Worm (Caenorhabditis elegans) whole organism, late embryonic: ENCODE data around the gene ttr-30.

Experiments
- C38D4.7 ChIP-seq: fragments of 200-800 bp; sonication (Bioruptor generic); optimal IDR thresholded peaks from 2 replicates; lab custom pipeline; 2018; ENCODE audit warnings: mild to moderate bottlenecking, missing genetic modification characterization, moderate library complexity, missing compliant biosample characterization
- F13H6.1 ChIP-seq: sonication (generic microtip); optimal IDR thresholded peaks from 2 replicates; lab custom pipeline; 2016; ENCODE audit warnings: missing genetic modification characterization, missing compliant biosample characterization
- K02D7.2 ChIP-seq: sonication (generic microtip); optimal IDR thresholded peaks from 2 replicates; lab custom pipeline; 2017; ENCODE audit warnings: mild to moderate bottlenecking, missing genetic modification characterization, missing compliant biosample characterization
- ahr-1 ChIP-seq: sonication (generic microtip); optimal IDR thresholded peaks from 2 replicates; lab custom pipeline; 2016; ENCODE audit warnings: missing genetic modification characterization, missing compliant biosample characterization
- ceh-14 ChIP-seq: sonication (generic microtip); optimal IDR thresholded peaks from 2 replicates; lab custom pipeline; 2016; ENCODE audit warnings: missing genotype, missing genetic modification characterization, missing compliant biosample characterization
- ceh-18 ChIP-seq: sonication (generic microtip); optimal IDR thresholded peaks from 2 replicates; lab custom pipeline; 2016; ENCODE audit warnings: missing genetic modification characterization, missing compliant biosample characterization
- ceh-2 ChIP-seq: sonication (generic microtip); optimal IDR thresholded peaks from 2 replicates; lab custom pipeline; 2016; ENCODE audit warnings: missing genotype, missing genetic modification characterization, missing compliant biosample characterization
- ceh-31 ChIP-seq: sonication (generic microtip); optimal IDR thresholded peaks from 2 replicates; lab custom pipeline; 2016; ENCODE audit warnings: missing genetic modification characterization, missing compliant biosample characterization
- ceh-34 ChIP-seq: sonication (generic microtip); optimal IDR thresholded peaks from 2 replicates; lab custom pipeline; 2016; ENCODE audit warnings: mild to moderate bottlenecking, missing genetic modification characterization, missing compliant biosample characterization
- ceh-45 ChIP-seq: fragments of 200-800 bp; sonication (Bioruptor generic); IDR thresholded peaks from 2 replicates; pipeline ENCODE4 v1.3.6; 2022; ENCODE audit warnings: missing genetic modification reagents, missing genetic modification characterization, missing compliant biosample characterization
- ceh-48 ChIP-seq: sonication (generic microtip); optimal IDR thresholded peaks from 2 replicates; lab custom pipeline; 2016; ENCODE audit warnings: missing genetic modification characterization, inconsistent platforms, missing compliant biosample characterization
- ceh-9 ChIP-seq: sonication (generic microtip); optimal IDR thresholded peaks from 2 replicates; lab custom pipeline; 2016; ENCODE audit warnings: mild to moderate bottlenecking, missing genetic modification characterization, inconsistent platforms, missing compliant biosample characterization
- che-1 ChIP-seq: sonication (generic microtip); optimal IDR thresholded peaks from 2 replicates; lab custom pipeline; 2016; ENCODE audit warnings: mild to moderate bottlenecking, missing genetic modification characterization, missing compliant biosample characterization
- elt-2 ChIP-seq: sonication (generic microtip); optimal IDR thresholded peaks from 2 replicates; lab custom pipeline; 2016; ENCODE audit warnings: missing genetic modification reagents, missing genetic modification characterization, missing compliant biosample characterization
- elt-4 ChIP-seq: sonication (generic microtip); optimal IDR thresholded peaks from 2 replicates; lab custom pipeline; 2016; ENCODE audit warnings: missing genetic modification characterization, missing compliant biosample characterization
- gmeb-2 ChIP-seq: sonication (generic microtip); optimal IDR thresholded peaks from 2 replicates; lab custom pipeline; 2016; ENCODE audit warnings: missing genetic modification characterization, inconsistent platforms, missing compliant biosample characterization
- hlh-13 ChIP-seq: fragments of 200-800 bp; sonication (Bioruptor generic); optimal IDR thresholded peaks from 2 replicates; lab custom pipeline; 2018; ENCODE audit warnings: mild to moderate bottlenecking, missing genetic modification characterization, missing compliant biosample characterization
- hlh-15 ChIP-seq: sonication (generic microtip); optimal IDR thresholded peaks from 2 replicates; lab custom pipeline; 2016; ENCODE audit warnings: missing genetic modification characterization, missing compliant biosample characterization
- hlh-30 ChIP-seq: sonication (generic microtip); optimal IDR thresholded peaks from 2 replicates; lab custom pipeline; 2017; ENCODE audit warnings: antibody characterized with exemption, missing genetic modification characterization, missing compliant biosample characterization; ENCODE audit not compliant: insufficient read depth
- hlh-6 ChIP-seq: sonication (generic microtip); optimal IDR thresholded peaks from 2 replicates; lab custom pipeline; 2016; ENCODE audit warnings: missing genotype, missing genetic modification characterization, missing compliant biosample characterization
- hlh-8 ChIP-seq: sonication (generic microtip); optimal IDR thresholded peaks from 2 replicates; lab custom pipeline; 2016; ENCODE audit warnings: missing genotype, missing genetic modification characterization, missing compliant biosample characterization
- mec-3 ChIP-seq: sonication (generic microtip); optimal IDR thresholded peaks from 2 replicates; lab custom pipeline; 2016; ENCODE audit warnings: borderline replicate concordance, missing genetic modification characterization, missing compliant biosample characterization
- nhr-232 ChIP-seq: sonication (generic microtip); optimal IDR thresholded peaks from 2 replicates; lab custom pipeline; 2016; ENCODE audit warnings: missing genetic modification characterization, missing compliant biosample characterization
- pax-1 ChIP-seq: fragments of 150-350 bp; optimal IDR thresholded peaks from 2 replicates; lab custom pipeline; 2014; ENCODE audit warnings: missing biosample characterization, missing genetic modification characterization
- pha-4 ChIP-seq: fragments of 150-350 bp; optimal IDR thresholded peaks from 2 replicates; lab custom pipeline; 2018; ENCODE audit warnings: missing biosample characterization, missing genetic modification reagents, missing genetic modification characterization
- pqm-1 ChIP-seq: sonication (generic microtip); optimal IDR thresholded peaks from 2 replicates; lab custom pipeline; 2016; ENCODE audit warnings: missing genetic modification characterization, missing compliant biosample characterization
- ref-2 ChIP-seq: sonication (generic microtip); optimal IDR thresholded peaks from 2 replicates; lab custom pipeline; 2016; ENCODE audit warnings: missing genetic modification characterization, missing compliant biosample characterization
- rnt-1 ChIP-seq: sonication (generic microtip); optimal IDR thresholded peaks from 2 replicates; lab custom pipeline; 2016; ENCODE audit warnings: missing genetic modification characterization, missing compliant biosample characterization
- sdc-2 ChIP-seq: sonication (generic microtip); optimal IDR thresholded peaks from 2 replicates; lab custom pipeline; 2016; ENCODE audit warnings: missing genotype, missing genetic modification characterization, missing compliant biosample characterization
- tbx-7 ChIP-seq: sonication (generic microtip); optimal IDR thresholded peaks from 2 replicates; lab custom pipeline; 2016; ENCODE audit warnings: missing genotype, missing genetic modification characterization, missing compliant biosample characterization
- ttx-3 ChIP-seq: sonication (generic microtip); optimal IDR thresholded peaks from 2 replicates; lab custom pipeline; 2016; ENCODE audit warnings: missing genetic modification reagents, missing genetic modification characterization, missing compliant biosample characterization
- unc-42 ChIP-seq: sonication (generic microtip); optimal IDR thresholded peaks from 2 replicates; lab custom pipeline; 2016; ENCODE audit warnings: missing genotype, missing genetic modification characterization, missing compliant biosample characterization
- unc-55 ChIP-seq: sonication (generic microtip); optimal IDR thresholded peaks from 2 replicates; lab custom pipeline; 2017; ENCODE audit warnings: missing biosample characterization, missing genetic modification reagents, missing genetic modification characterization

The ttr-30 gene

DNA sequence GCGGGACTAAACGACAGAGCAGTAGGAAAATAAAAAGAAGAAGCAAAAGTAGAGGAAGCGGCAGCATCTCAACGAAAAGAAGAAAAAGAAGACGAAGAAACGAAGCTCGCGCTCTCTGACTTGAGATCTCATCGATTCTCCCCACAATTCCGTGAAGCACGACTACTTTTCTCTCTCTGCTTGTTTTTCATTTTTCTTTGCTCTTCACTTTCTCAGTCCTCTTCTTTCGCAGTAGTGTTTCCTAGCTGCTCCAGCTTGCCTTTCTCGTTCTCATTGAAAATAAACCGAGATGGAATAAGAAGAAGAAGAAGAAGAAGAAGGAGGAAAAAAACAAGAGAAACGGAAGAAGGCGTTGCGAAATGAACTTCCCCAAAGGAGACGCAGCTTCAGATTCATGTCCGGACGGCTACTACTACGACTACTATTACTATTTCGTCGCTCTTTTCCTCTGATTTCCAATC, 46.0 kb upstream of the ttr-30 start (continued):
- peak; percentile 35 for TF ChIP-seq ceh-48 (tag; lab: Kevin White, UChicago)
- TF ChIP-seq hlh-8 (tag; lab: Kevin White, UChicago), result no peak
- TF ChIP-seq ceh-31 (tag; lab: Kevin White, UChicago), result peak; percentile 77
- no peak for TF ChIP-seq ttx-3
- TF ChIP-seq ahr-1 (tag; lab: Kevin White, UChicago), result no peak
- TF ChIP-seq mec-3, result no peak
- TF ChIP-seq che-1 (tag; lab: Kevin White, UChicago), result no peak
- TF ChIP-seq pqm-1 (tag; lab: Kevin White, UChicago), result no peak
- TF ChIP-seq unc-55 (GFP tag; lab: Kevin White, UChicago), result peak; percentile 16
- no peak for TF ChIP-seq pha-4 (tag; lab: Kevin White, UChicago)
- no peak for TF ChIP-seq ceh-45 (GFP tag; lab: Robert Waterston, UW)

DNA sequence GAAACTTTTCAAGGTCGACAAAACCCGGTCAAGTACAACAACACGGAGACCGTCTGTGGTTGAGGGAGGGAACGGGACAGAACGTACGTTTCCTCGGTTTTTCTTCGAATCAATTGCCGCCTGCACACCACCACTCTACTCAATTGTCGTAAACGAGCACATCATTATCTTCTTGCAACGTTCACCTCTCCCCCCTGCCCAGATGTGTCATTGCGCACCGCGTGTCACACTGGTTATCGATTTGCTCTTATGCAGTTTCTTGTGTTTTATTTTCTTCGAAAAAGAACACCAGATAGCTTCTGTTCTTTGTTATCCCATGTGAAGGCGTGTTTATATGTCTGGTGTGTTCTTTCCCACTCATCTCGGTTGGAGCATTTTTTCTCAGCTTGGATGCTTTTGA, 41.2 kb upstream of the ttr-30 start:
- TF ChIP-seq ceh-14 (tag; lab: Kevin White, UChicago) (no peak), ceh-48 (tag; lab: Kevin White, UChicago) (peak; percentile 25), elt-4 (tag; lab: Kevin White, UChicago) (no peak), sdc-2 (peak; percentile 91), unc-42 (no peak), elt-2 (tag; lab: Kevin White, UChicago) (peak; percentile 17), hlh-30 (tag; lab: Kevin White, UChicago) (no peak), ceh-34 (tag; lab: Kevin White, UChicago) (no peak)

DNA sequence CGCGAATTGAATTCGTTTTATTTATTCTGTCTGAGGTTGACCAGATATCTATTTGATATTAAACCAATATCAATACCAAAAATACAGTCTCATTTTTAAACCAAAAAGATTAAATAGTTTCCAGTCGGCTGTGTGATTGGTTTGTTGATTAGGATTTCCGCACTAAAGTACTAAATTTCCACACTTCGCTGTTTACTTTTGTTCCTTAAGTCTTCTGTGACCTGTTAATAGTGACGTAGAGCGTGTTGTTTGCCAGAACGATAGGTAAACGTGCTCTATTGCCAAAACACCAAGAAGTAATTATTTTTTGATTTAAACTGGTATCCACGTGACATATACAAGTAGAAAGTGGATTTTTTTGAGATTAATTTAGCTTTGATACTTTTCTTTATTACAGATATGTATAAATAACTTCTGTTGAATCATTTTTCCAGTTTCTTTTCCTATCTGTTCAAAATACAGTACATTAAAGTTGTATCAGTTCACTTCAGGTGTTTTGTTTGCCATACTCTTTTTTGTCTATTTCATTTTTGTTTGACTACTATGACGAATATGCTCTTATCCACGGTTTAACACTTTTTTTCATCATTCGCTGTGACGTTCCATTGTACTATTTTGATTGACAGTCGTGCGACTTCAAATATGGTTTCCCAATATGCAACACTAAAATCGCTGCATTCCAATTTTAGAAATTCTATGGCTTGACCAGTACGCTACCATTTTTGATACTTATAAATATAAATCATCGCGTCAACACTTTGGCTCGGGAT, 39.7 kb upstream of the ttr-30 start:
- TF ChIP-seq ceh-14 (tag; lab: Kevin White, UChicago) (no peak), elt-4 (tag; lab: Kevin White, UChicago) (no peak), ceh-31 (tag; lab: Kevin White, UChicago) (no peak), ceh-9 (tag; lab: Kevin White, UChicago) (no peak), ceh-48 (tag; lab: Kevin White, UChicago) (no peak), hlh-13 (GFP tag; lab: Kevin White, UChicago) (no peak), ahr-1 (tag; lab: Kevin White, UChicago) (no peak), tbx-7 (tag; lab: Kevin White, UChicago) (no peak), hlh-30 (tag; lab: Kevin White, UChicago) (no peak), nhr-232 (tag; lab: Kevin White, UChicago) (no peak), elt-2 (tag; lab: Kevin White, UChicago) (no peak), ref-2 (tag; lab: Kevin White, UChicago) (no peak)

DNA sequence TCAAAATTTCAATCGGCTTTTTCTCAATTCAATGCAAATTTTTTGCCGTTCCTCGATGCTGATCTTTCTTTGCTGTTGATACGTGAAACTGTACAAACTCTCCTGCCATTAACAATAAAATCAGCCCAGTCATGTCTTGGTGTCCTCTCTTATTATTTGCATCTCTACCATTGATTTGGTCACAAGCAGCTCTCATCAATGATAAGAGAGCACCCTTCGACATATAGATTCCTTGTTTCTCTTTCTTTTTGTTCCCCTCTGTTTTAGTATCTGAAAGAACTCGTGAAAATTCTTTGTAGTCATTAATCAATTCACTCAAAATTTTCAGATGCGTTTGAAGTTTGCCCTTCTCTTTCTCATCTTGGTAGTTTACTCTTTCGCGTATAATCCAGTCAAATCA, 38.9 kb upstream of the ttr-30 start, which contains the start of gene lron-7:
lron-7 (plus strand) TSS at position 323 of the 400 bp plus-strand sequence.
- TF ChIP-seq ceh-45 (GFP tag; lab: Robert Waterston, UW) (no peak), hlh-13 (GFP tag; lab: Kevin White, UChicago) (no peak), hlh-15 (no peak), F13H6.1 (tag; lab: Kevin White, UChicago) (no peak), elt-2 (tag; lab: Kevin White, UChicago) (no peak), rnt-1 (no peak), pax-1 (no peak), ceh-2 (tag; lab: Kevin White, UChicago) (no peak), C38D4.7 (GFP tag; lab: Kevin White, UChicago) (no peak), gmeb-2 (tag; lab: Kevin White, UChicago) (no peak), ref-2 (tag; lab: Kevin White, UChicago) (no peak), hlh-6 (tag; lab: Kevin White, UChicago) (no peak), K02D7.2 (no peak), ceh-18 (no peak), elt-4 (tag; lab: Kevin White, UChicago) (no peak)
